Worm (Caenorhabditis elegans) whole organism, L3 larva: ENCODE data around the gene mdt-26.

Source experiments
- R02D3.7 ChIP-seq: fragments of 150-350 bp; optimal IDR thresholded peaks from 2 replicates; lab custom pipeline; 2014; ENCODE audit warnings: missing biosample characterization, missing genetic modification characterization
- ZK546.5 ChIP-seq: sonication (generic microtip); optimal IDR thresholded peaks from 2 replicates; lab custom pipeline; 2017; ENCODE audit warnings: missing biosample characterization, missing genetic modification characterization
- aly-2 ChIP-seq: fragments of 150-350 bp; optimal IDR thresholded peaks from 2 replicates; lab custom pipeline; 2014; ENCODE audit warnings: missing biosample characterization, missing genetic modification characterization
- ama-1 ChIP-seq: fragments of 150-350 bp; optimal IDR thresholded peaks from 2 replicates; lab custom pipeline; 2018
- ceh-82 ChIP-seq: fragments of 150-350 bp; optimal IDR thresholded peaks from 2 replicates; lab custom pipeline; 2014; ENCODE audit warnings: missing biosample characterization, missing genetic modification characterization
- ceh-9 ChIP-seq: sonication (generic microtip); optimal IDR thresholded peaks from 2 replicates; lab custom pipeline; 2018; ENCODE audit warnings: missing biosample characterization, missing genetic modification characterization
- daf-12 ChIP-seq: fragments of 150-350 bp; optimal IDR thresholded peaks from 2 replicates; lab custom pipeline; 2014; ENCODE audit warnings: missing biosample characterization, missing genetic modification reagents, missing genetic modification characterization
- egl-27 ChIP-seq: sonication (generic microtip); optimal IDR thresholded peaks from 4 replicates; lab custom pipeline; 2017; ENCODE audit warnings: missing biosample characterization, missing genetic modification reagents, missing genetic modification characterization
- egl-5 ChIP-seq: fragments of 150-350 bp; optimal IDR thresholded peaks from 2 replicates; lab custom pipeline; 2017; ENCODE audit warnings: missing biosample characterization, missing genetic modification reagents, missing genetic modification characterization, inconsistent platforms
- elt-1 ChIP-seq: fragments of 150-350 bp; optimal IDR thresholded peaks from 2 replicates; lab custom pipeline; 2014; ENCODE audit warnings: missing biosample characterization, missing genetic modification characterization
- elt-3 ChIP-seq, 3 experiments: fragments of 150-350 bp in 1 of 3; sonication (generic microtip) in 2 of 3; optimal IDR thresholded peaks; 2 replicates in 2 of 3; 4 replicates in 1 of 3; lab custom pipeline; 2014 to 2017; ENCODE audit warnings: missing biosample characterization in 3 of 3, missing genetic modification characterization in 3 of 3
- eor-1 ChIP-seq, 2 experiments: fragments of 150-350 bp; optimal IDR thresholded peaks; 2 replicates each; lab custom pipeline; 2014 to 2018; ENCODE audit warnings: missing biosample characterization in 2 of 2, missing genetic modification characterization in 2 of 2
- fkh-10 ChIP-seq: sonication (generic microtip); optimal IDR thresholded peaks from 2 replicates; lab custom pipeline; 2017; ENCODE audit warnings: missing biosample characterization, missing genetic modification reagents, missing genetic modification characterization
- fkh-2 ChIP-seq: fragments of 150-350 bp; optimal IDR thresholded peaks from 2 replicates; lab custom pipeline; 2014; ENCODE audit warnings: missing biosample characterization, missing genetic modification reagents, missing genetic modification characterization
- fos-1 ChIP-seq: fragments of 150-350 bp; optimal IDR thresholded peaks from 2 replicates; lab custom pipeline; 2014; ENCODE audit warnings: missing biosample characterization, missing genetic modification characterization
- hmg-11 ChIP-seq: sonication (generic microtip); optimal IDR thresholded peaks from 2 replicates; lab custom pipeline; 2016; ENCODE audit warnings: missing genetic modification characterization, missing compliant biosample characterization
- jun-1 ChIP-seq: fragments of 150-350 bp; optimal IDR thresholded peaks from 2 replicates; lab custom pipeline; 2014; ENCODE audit warnings: missing biosample characterization, missing genetic modification reagents, missing genetic modification characterization
- lin-15B ChIP-seq: fragments of 150-350 bp; optimal IDR thresholded peaks from 2 replicates; lab custom pipeline; 2014; ENCODE audit warnings: missing biosample characterization, missing genetic modification characterization
- lin-39 ChIP-seq: fragments of 150-350 bp; optimal IDR thresholded peaks from 2 replicates; lab custom pipeline; 2018; ENCODE audit warnings: missing biosample characterization, missing genetic modification reagents, missing genetic modification characterization
- lsy-12 ChIP-seq: sonication (generic microtip); optimal IDR thresholded peaks from 2 replicates; lab custom pipeline; 2016; ENCODE audit warnings: mild to moderate bottlenecking, missing genetic modification characterization, missing compliant biosample characterization
- mdl-1 ChIP-seq: fragments of 150-350 bp; optimal IDR thresholded peaks from 2 replicates; lab custom pipeline; 2014; ENCODE audit warnings: missing biosample characterization, missing genetic modification characterization
- mml-1 ChIP-seq: fragments of 150-350 bp; sonication (generic microtip); optimal IDR thresholded peaks from 3 replicates; lab custom pipeline; 2014; ENCODE audit warnings: missing biosample characterization, missing genetic modification characterization
- nfya-1 ChIP-seq: sonication (generic microtip); optimal IDR thresholded peaks from 2 replicates; lab custom pipeline; 2017; ENCODE audit warnings: missing genetic modification characterization, mild to moderate bottlenecking, missing compliant biosample characterization, antibody characterized with exemption, moderate library complexity; ENCODE audit not compliant: insufficient read depth
- nhr-11 ChIP-seq: fragments of 150-350 bp; optimal IDR thresholded peaks from 2 replicates; lab custom pipeline; 2014; ENCODE audit warnings: missing biosample characterization, missing genetic modification characterization
- nhr-12 ChIP-seq: fragments of 150-350 bp; optimal IDR thresholded peaks from 2 replicates; lab custom pipeline; 2014; ENCODE audit warnings: missing biosample characterization, missing genetic modification characterization
- nhr-23 ChIP-seq: fragments of 150-350 bp; optimal IDR thresholded peaks from 2 replicates; lab custom pipeline; 2014; ENCODE audit warnings: missing biosample characterization, missing genetic modification reagents, missing genetic modification characterization
- nhr-237 ChIP-seq: fragments of 150-350 bp; optimal IDR thresholded peaks from 2 replicates; lab custom pipeline; 2014; ENCODE audit warnings: missing biosample characterization, missing genetic modification characterization
- nhr-25 ChIP-seq: sonication (generic microtip); optimal IDR thresholded peaks from 2 replicates; lab custom pipeline; 2017; ENCODE audit warnings: missing biosample characterization, missing genetic modification characterization
- nhr-28 ChIP-seq: fragments of 150-350 bp; optimal IDR thresholded peaks from 2 replicates; lab custom pipeline; 2014; ENCODE audit warnings: missing biosample characterization, missing genetic modification characterization
- nhr-43 ChIP-seq: sonication (generic microtip); optimal IDR thresholded peaks from 2 replicates; lab custom pipeline; 2016; ENCODE audit warnings: mild to moderate bottlenecking, missing genetic modification characterization, missing compliant biosample characterization; ENCODE audit not compliant: poor library complexity, severe bottlenecking
- nhr-67 ChIP-seq: fragments of 150-350 bp; optimal IDR thresholded peaks from 2 replicates; lab custom pipeline; 2014; ENCODE audit warnings: missing biosample characterization, missing genetic modification characterization
- nhr-76 ChIP-seq: fragments of 150-350 bp; sonication (generic microtip); optimal IDR thresholded peaks from 5 replicates; lab custom pipeline; 2014; ENCODE audit warnings: missing biosample characterization, missing genetic modification characterization
- pha-4 ChIP-seq: fragments of 150-350 bp; optimal IDR thresholded peaks from 2 replicates; lab custom pipeline; 2014; ENCODE audit warnings: missing biosample characterization, missing genetic modification reagents, missing genetic modification characterization
- pqm-1 ChIP-seq: fragments of 150-350 bp; optimal IDR thresholded peaks from 2 replicates; lab custom pipeline; 2017; ENCODE audit warnings: missing biosample characterization, missing genetic modification characterization, inconsistent platforms
- skn-1 ChIP-seq: fragments of 150-350 bp; optimal IDR thresholded peaks from 2 replicates; lab custom pipeline; 2014; ENCODE audit warnings: missing biosample characterization, missing genetic modification characterization
- snpc-4 ChIP-seq: fragments of 150-350 bp; optimal IDR thresholded peaks from 2 replicates; lab custom pipeline; 2014; ENCODE audit warnings: missing biosample characterization, missing genetic modification characterization
- tbx-2 ChIP-seq: sonication (generic microtip); optimal IDR thresholded peaks from 2 replicates; lab custom pipeline; 2016; ENCODE audit warnings: mild to moderate bottlenecking, missing genetic modification characterization, missing compliant biosample characterization
- unc-39 ChIP-seq: sonication (generic microtip); optimal IDR thresholded peaks from 4 replicates; lab custom pipeline; 2017; ENCODE audit warnings: missing biosample characterization, missing genetic modification characterization
- unc-62 ChIP-seq: fragments of 150-350 bp; sonication (generic microtip); optimal IDR thresholded peaks from 4 replicates; lab custom pipeline; 2014; ENCODE audit warnings: missing biosample characterization, missing genetic modification reagents, missing genetic modification characterization
- zag-1 ChIP-seq: fragments of 150-350 bp; optimal IDR thresholded peaks from 2 replicates; lab custom pipeline; 2014; ENCODE audit warnings: missing biosample characterization, missing genetic modification characterization
- ztf-11 ChIP-seq: fragments of 150-350 bp; optimal IDR thresholded peaks from 2 replicates; lab custom pipeline; 2014; ENCODE audit warnings: missing biosample characterization, missing genetic modification characterization

mdt-26 gene

DNA sequence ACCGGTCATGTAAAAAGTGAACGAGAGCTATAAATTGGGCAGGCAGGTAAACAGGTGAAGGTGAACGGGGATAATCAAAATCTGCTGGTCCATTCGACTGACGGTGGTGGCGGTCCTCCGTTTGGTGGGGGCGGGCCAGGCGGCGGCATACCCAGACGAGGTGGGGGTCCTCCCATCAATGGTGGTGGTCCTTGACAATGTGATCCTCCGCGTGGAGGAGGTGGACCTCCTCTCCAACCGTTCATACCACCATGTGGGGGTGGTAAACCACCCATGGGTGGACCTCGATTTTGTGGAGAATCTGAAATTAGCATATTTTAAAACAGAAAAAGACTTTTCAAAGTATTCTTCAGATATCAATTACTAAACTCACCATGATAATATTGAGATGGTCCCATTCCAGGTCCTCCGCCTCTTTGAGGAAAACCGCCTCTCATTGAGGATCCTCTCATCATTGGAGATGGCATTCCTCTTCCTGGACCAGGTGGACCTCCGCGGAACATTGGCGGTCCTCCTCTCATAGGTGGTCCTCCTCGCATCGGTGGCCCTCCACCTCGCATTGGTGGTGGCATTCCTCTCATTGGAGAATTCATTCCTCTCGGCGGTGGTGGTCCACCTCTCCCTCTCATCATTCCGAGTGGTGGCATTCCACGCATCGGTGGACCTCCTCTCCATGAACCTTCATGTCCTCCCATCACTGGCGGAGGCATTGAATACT, 20.5 kb upstream of the mdt-26 start:
- TF ChIP-seq ztf-11 (no peak), elt-1 (no peak), ZK546.5 (tag; lab: Kevin White, UChicago) (no peak), hmg-11 (no peak), fos-1 (tag; lab: Kevin White, UChicago) (no peak), fkh-2 (tag; lab: Kevin White, UChicago) (no peak), unc-39 (no peak), nhr-67 (tag; lab: Kevin White, UChicago) (no peak), nhr-25 (tag; lab: Kevin White, UChicago) (no peak), nhr-237 (tag; lab: Kevin White, UChicago) (no peak)

DNA sequence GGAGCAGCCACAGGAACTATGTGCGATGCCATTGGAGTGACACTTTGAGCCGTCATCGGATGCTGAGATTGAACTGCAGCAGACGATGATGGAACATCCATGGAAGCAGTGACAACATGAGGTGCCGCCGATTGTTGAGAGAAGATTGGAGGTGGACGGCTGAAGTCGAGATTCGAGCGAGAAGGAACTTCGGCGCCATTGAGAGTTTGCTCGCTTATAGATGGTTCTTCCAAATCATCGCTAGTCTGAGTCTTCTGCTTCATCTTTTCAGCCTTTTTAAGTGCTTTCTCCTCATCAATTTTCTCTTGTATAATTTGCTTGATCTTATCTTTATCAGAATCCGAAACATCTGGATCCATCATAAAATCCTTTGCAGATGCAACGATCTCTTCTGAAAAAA, 18.9 kb upstream of the mdt-26 start:
- TF ChIP-seq R02D3.7 (no peak), nhr-12 (tag; lab: Kevin White, UChicago) (no peak)

DNA sequence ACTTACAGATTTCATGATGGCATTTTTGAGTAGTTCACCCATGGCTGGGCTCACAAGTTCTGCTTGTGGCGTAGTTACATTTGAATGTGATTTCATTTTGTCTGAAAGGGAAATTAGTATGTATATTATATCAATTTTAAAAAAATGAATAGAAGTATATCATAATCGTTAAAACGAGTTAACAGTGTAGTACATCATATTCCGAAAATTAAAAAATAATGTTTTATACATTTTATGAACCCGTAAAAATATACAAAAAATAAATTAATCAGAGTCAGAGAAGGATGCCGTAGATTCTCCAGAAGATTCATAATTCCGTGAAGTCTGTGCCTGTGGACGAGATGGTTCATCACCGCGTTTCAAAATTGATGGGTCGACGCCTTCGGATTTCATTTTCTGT, 14.0 kb upstream of the mdt-26 start, which contains the start of gene F59E12.9:
Gene F59E12.9 (minus strand): TSS at position 101 of the 400 bp plus-strand sequence.
- TF ChIP-seq daf-12 (tag; lab: Kevin White, UChicago) (no peak), egl-27 (tag; lab: Kevin White, UChicago) (no peak), nhr-11 (tag; lab: Kevin White, UChicago) (no peak), skn-1 (tag; lab: Kevin White, UChicago) (no peak), zag-1 (tag; lab: Kevin White, UChicago) (no peak), ama-1 (lab: Kevin White, UChicago) (no peak)

DNA sequence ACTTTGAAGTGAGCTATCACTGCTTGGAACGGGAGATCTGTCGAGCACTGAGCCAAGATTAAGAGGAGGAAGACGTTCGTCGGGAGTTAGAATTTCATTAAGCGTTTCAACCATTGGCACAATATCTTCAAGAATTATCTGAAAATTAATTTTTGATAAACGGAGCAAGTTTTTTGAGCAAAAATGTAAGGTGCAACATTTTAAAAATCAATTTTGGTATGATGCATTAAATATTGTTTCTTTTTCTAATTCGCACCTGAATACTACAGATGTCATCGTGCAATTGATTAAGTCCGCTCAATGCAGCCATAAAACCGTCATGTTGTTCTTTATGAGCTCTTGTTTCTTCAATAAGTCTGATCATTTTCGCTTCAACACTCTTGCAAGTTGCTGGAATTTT, 12.7 kb upstream of the mdt-26 start, which contains the start of gene ddl-1:
Gene ddl-1 (minus strand): TSS at position 101 of the 400 bp plus-strand sequence.
- TF ChIP-seq nhr-12 (tag; lab: Kevin White, UChicago) (no peak), elt-1 (no peak), hmg-11 (no peak), ama-1 (lab: Kevin White, UChicago) (no peak), zag-1 (tag; lab: Kevin White, UChicago) (no peak), nhr-76 (tag; lab: Kevin White, UChicago) (no peak), nfya-1 (tag; lab: Kevin White, UChicago) (no peak), pqm-1 (tag; lab: Kevin White, UChicago) (no peak), ztf-11 (no peak), nhr-28 (tag; lab: Kevin White, UChicago) (no peak), lsy-12 (tag; lab: Kevin White, UChicago) (no peak), lin-39 (tag; lab: Kevin White, UChicago) (no peak), ceh-9 (no peak), nhr-237 (tag; lab: Kevin White, UChicago) (no peak), daf-12 (tag; lab: Kevin White, UChicago) (no peak), R02D3.7 (no peak), unc-62 (GFP tag; lab: Kevin White, UChicago) (no peak), fkh-10 (no peak), mml-1 (tag; lab: Kevin White, UChicago) (no peak)

DNA sequence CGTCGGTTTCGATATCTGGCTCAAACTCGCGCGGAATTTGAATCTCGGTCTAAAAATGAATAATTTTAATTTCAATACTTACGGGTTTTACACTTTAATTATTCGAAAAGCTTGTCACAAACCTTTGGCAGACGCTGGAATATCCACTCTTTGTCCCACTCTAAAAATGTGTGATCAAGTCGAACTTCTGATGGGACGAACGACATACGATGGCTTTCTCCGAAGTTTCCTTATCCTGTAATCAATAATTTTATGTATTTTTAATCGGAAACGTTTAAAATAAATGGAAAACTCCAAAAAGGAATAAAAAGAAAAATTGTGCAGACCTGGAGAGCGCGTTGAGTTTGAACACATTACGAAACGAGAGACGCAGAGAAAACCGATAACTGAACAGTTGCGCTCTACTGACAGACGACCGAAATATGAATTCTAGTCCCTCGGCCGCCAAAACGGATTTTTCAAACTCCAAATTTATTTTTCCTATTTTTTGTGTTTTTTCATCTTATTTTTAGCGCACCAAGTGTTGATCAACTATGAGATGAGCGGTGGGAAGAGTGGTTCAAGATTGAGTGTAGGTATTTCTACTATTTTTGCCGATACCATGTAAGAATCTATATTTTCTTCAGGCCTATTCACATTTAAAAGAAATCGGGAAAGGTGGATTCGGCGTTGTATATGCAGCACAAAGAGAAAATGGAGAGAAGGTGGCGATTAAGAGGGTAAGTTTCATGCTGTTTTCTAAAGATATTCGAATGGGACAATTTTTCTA, 11.6 kb upstream of the mdt-26 start, which contains the start of the genes sam-4, F59E12.17 and zyg-1:
Gene sam-4 (minus strand): TSS at position 51 of the 769 bp plus-strand sequence.
Gene F59E12.17 (minus strand): TSS at position 235 of the 769 bp plus-strand sequence.
Gene zyg-1 (plus strand): TSS at position 513 of the 769 bp plus-strand sequence.
- no peak for TF ChIP-seq fkh-2 (tag; lab: Kevin White, UChicago)
- TF ChIP-seq ceh-9, result no peak
- no peak for TF ChIP-seq fkh-10
- TF ChIP-seq egl-5 (tag; lab: Kevin White, UChicago), result peak; percentile 63
- no peak for TF ChIP-seq tbx-2 (tag; lab: Kevin White, UChicago)
- TF ChIP-seq aly-2 (tag; lab: Kevin White, UChicago), result no peak
- TF ChIP-seq nhr-43, result peak; percentile 6
- TF ChIP-seq nhr-76 (tag; lab: Kevin White, UChicago), result no peak
- TF ChIP-seq eor-1 (tag; optimal IDR thresholded peaks at IDR 0.05; lab: Kevin White, UChicago), result no peak
- TF ChIP-seq lin-39 (tag; lab: Kevin White, UChicago), result peak; percentile 74
- TF ChIP-seq ceh-82 (tag; lab: Kevin White, UChicago), result no peak
- TF ChIP-seq zag-1 (tag; lab: Kevin White, UChicago), result no peak
- TF ChIP-seq mdl-1, result no peak
- TF ChIP-seq nhr-28 (tag; lab: Kevin White, UChicago), result no peak
- TF ChIP-seq mml-1 (tag; lab: Kevin White, UChicago), result no peak
- peak; percentile 95 for TF ChIP-seq lin-15B (tag; lab: Kevin White, UChicago)
- TF ChIP-seq nhr-11 (tag; lab: Kevin White, UChicago), result no peak
- TF ChIP-seq nfya-1 (tag; lab: Kevin White, UChicago), result peak; percentile 90
- TF ChIP-seq R02D3.7, result no peak
- peak; percentile 87 for TF ChIP-seq pha-4 (tag; lab: Kevin White, UChicago)
- no peak for TF ChIP-seq jun-1 (tag; lab: Kevin White, UChicago)
- TF ChIP-seq elt-3 (tag; optimal IDR thresholded peaks at IDR 0.05; lab: Kevin White, UChicago), result no peak
- no peak for TF ChIP-seq snpc-4 (tag; lab: Kevin White, UChicago)
- TF ChIP-seq nhr-23 (tag; lab: Kevin White, UChicago), result peak; percentile 17
- TF ChIP-seq pqm-1 (tag; lab: Kevin White, UChicago), result peak; percentile 18
- TF ChIP-seq hmg-11, result peak; percentile 35
